Worm (Caenorhabditis elegans) whole organism, midembryonic: ENCODE data around the gene nas-7.

Experiments used
- T22C8.4 ChIP-seq: fragments of 200-800 bp; sonication (Bioruptor generic); IDR thresholded peaks from 2 replicates; pipeline ENCODE4 v1.3.6; 2022; ENCODE audit warnings: missing genetic modification characterization, missing compliant biosample characterization
- cog-1 ChIP-seq: sonication (generic microtip); optimal IDR thresholded peaks from 2 replicates; lab custom pipeline; 2016; ENCODE audit warnings: missing genetic modification characterization, missing compliant biosample characterization
- flt-1 ChIP-seq: fragments of 200-800 bp; sonication (Bioruptor generic); IDR thresholded peaks from 2 replicates; pipeline ENCODE4 v1.3.6; 2022; ENCODE audit warnings: missing genetic modification characterization, missing compliant biosample characterization
- klf-2 ChIP-seq: fragments of 200-800 bp; sonication (Bioruptor generic); conservative IDR thresholded peaks from 2 replicates; pipeline ENCODE4 v1.3.6; 2022; ENCODE audit warnings: missing genetic modification reagents, missing genetic modification characterization, missing compliant biosample characterization
- med-1 ChIP-seq: sonication (generic microtip); optimal IDR thresholded peaks from 2 replicates; lab custom pipeline; 2017; ENCODE audit warnings: missing genetic modification characterization, mild to moderate bottlenecking, missing compliant biosample characterization, antibody characterized with exemption, missing genetic modification reagents; ENCODE audit not compliant: insufficient read depth
- ref-1 ChIP-seq: fragments of 200-800 bp; sonication (Bioruptor generic); conservative IDR thresholded peaks from 2 replicates; pipeline ENCODE4 v1.3.6; 2022; ENCODE audit warnings: missing genetic modification reagents, missing genetic modification characterization, missing compliant biosample characterization
- tab-1 ChIP-seq: fragments of 200-800 bp; sonication (Bioruptor generic); IDR thresholded peaks from 2 replicates; pipeline ENCODE4 v1.3.6; 2022; ENCODE audit warnings: missing genetic modification characterization, missing compliant biosample characterization
- ztf-23 ChIP-seq: fragments of 200-800 bp; sonication (Bioruptor generic); IDR thresholded peaks from 2 replicates; pipeline ENCODE4 v1.3.6; 2022; ENCODE audit warnings: missing genetic modification reagents, missing genetic modification characterization, missing compliant biosample characterization
- ztf-29 ChIP-seq: fragments of 200-800 bp; sonication (Bioruptor generic); IDR thresholded peaks from 2 replicates; pipeline ENCODE4 v1.3.6; 2022; ENCODE audit warnings: missing genetic modification reagents, missing genetic modification characterization, missing compliant biosample characterization

ce11 chrII:7419563-7419962 lies 17.0 kb upstream of the nas-7 start:
- TF ChIP-seq flt-1 (GFP tag; lab: Robert Waterston, UW) (no peak), ztf-23 (GFP tag; lab: Robert Waterston, UW) (no peak), ztf-29 (no peak), ref-1 (GFP tag; lab: Robert Waterston, UW) (no peak), klf-2 (GFP tag; lab: Robert Waterston, UW) (no peak), tab-1 (GFP tag; lab: Robert Waterston, UW) (no peak), med-1 (no peak), T22C8.4 (no peak), cog-1 (tag; lab: Kevin White, UChicago) (no peak)
